Fruit fly (Drosophila melanogaster) whole organism, embryonic: ENCODE data around the gene kek6.

Experiments
- Adf1 ChIP-seq: fragments of 200-800 bp; sonication (Bioruptor generic); IDR thresholded peaks from 2 replicates; pipeline ENCODE4 v1.3.6; 2022; ENCODE audit warnings: missing biosample characterization, missing genetic modification characterization
- Aef1 ChIP-seq: fragments of 200-800 bp; sonication (Bioruptor generic); IDR thresholded peaks from 3 replicates; pipeline ENCODE4 v1.3.6; 2022; ENCODE audit warnings: missing biosample characterization, missing genetic modification characterization
- Blimp-1 ChIP-seq: fragments of 200-800 bp; sonication (Bioruptor generic); optimal IDR thresholded peaks from 3 replicates; lab custom pipeline; 2018; ENCODE audit warnings: missing biosample characterization, missing genetic modification characterization, mild to moderate bottlenecking, moderate library complexity, missing genetic modification reagents
- BtbVII ChIP-seq: fragments of 200-800 bp; sonication (Bioruptor generic); optimal IDR thresholded peaks from 3 replicates; lab custom pipeline; 2017; ENCODE audit warnings: missing biosample characterization, mild to moderate bottlenecking, missing genetic modification characterization
- CG1024 ChIP-seq: fragments of 200-800 bp; sonication (Bioruptor generic); IDR thresholded peaks from 2 replicates; pipeline ENCODE4 v1.3.6; 2022; ENCODE audit warnings: missing biosample characterization, missing genetic modification characterization
- CG12104 ChIP-seq: fragments of 200-800 bp; sonication (Bioruptor generic); optimal IDR thresholded peaks from 3 replicates; lab custom pipeline; 2016; ENCODE audit warnings: missing biosample characterization, missing genetic modification characterization
- CG12391 ChIP-seq: fragments of 200-800 bp; sonication (Bioruptor generic); optimal IDR thresholded peaks from 3 replicates; lab custom pipeline; 2018; ENCODE audit warnings: missing biosample characterization, mild to moderate bottlenecking, missing genetic modification characterization, moderate library complexity
- CG13287 ChIP-seq: fragments of 200-800 bp; sonication (Bioruptor generic); IDR thresholded peaks from 2 replicates; pipeline ENCODE4 v1.3.6; 2022; ENCODE audit warnings: missing biosample characterization, missing genetic modification characterization; ENCODE audit not compliant: partially characterized antibody
- CG13296 ChIP-seq: fragments of 200-800 bp; sonication (Bioruptor generic); optimal IDR thresholded peaks from 3 replicates; lab custom pipeline; 2018; ENCODE audit warnings: missing biosample characterization, mild to moderate bottlenecking, missing genetic modification characterization
- CG13775 ChIP-seq: fragments of 200-800 bp; sonication (Bioruptor generic); optimal IDR thresholded peaks from 3 replicates; lab custom pipeline; 2017; ENCODE audit warnings: missing biosample characterization, mild to moderate bottlenecking, missing genetic modification characterization
- CG14050 ChIP-seq: fragments of 200-800 bp; sonication (Bioruptor generic); IDR thresholded peaks from 3 replicates; pipeline ENCODE4 v1.3.6; 2022; ENCODE audit warnings: missing biosample characterization, missing genetic modification characterization
- CG14667 ChIP-seq: fragments of 200-800 bp; sonication (Bioruptor generic); IDR thresholded peaks from 2 replicates; pipeline ENCODE4 v1.3.6; 2022; ENCODE audit warnings: missing biosample characterization, missing genetic modification characterization
- CG15514 ChIP-seq: fragments of 200-800 bp; sonication (Bioruptor generic); optimal IDR thresholded peaks from 3 replicates; lab custom pipeline; 2017; ENCODE audit warnings: missing biosample characterization, missing genetic modification characterization, mild to moderate bottlenecking, moderate library complexity, missing genetic modification reagents
- CG17328 ChIP-seq: fragments of 200-800 bp; sonication (Bioruptor generic); IDR thresholded peaks from 2 replicates; pipeline ENCODE4 v1.3.6; 2022; ENCODE audit warnings: missing biosample characterization, missing genetic modification characterization
- CG18599 ChIP-seq: fragments of 200-800 bp; sonication (Bioruptor generic); optimal IDR thresholded peaks from 3 replicates; lab custom pipeline; 2017; ENCODE audit warnings: missing biosample characterization, missing genetic modification characterization, mild to moderate bottlenecking, moderate library complexity, missing genetic modification reagents
- CG2129 ChIP-seq: fragments of 200-800 bp; sonication (Bioruptor generic); IDR thresholded peaks from 2 replicates; pipeline ENCODE4 v1.3.6; 2022; ENCODE audit warnings: missing biosample characterization, missing genetic modification characterization; ENCODE audit not compliant: partially characterized antibody
- CG32532 ChIP-seq: fragments of 200-800 bp; sonication (Bioruptor generic); IDR thresholded peaks from 2 replicates; pipeline ENCODE4 v1.3.6; 2022; ENCODE audit warnings: missing biosample characterization, missing genetic modification characterization
- CG3995 ChIP-seq: fragments of 200-800 bp; sonication (Bioruptor generic); optimal IDR thresholded peaks from 3 replicates; lab custom pipeline; 2016; ENCODE audit warnings: missing biosample characterization, missing genetic modification characterization
- CG4328 ChIP-seq: fragments of 200-800 bp; sonication (Bioruptor generic); optimal IDR thresholded peaks from 3 replicates; lab custom pipeline; 2017; ENCODE audit warnings: missing biosample characterization, missing genetic modification reagents, missing genetic modification characterization
- CG4360 ChIP-seq: fragments of 200-800 bp; sonication (Bioruptor generic); IDR thresholded peaks from 2 replicates; pipeline ENCODE4 v1.3.6; 2022; ENCODE audit warnings: missing biosample characterization, missing genetic modification characterization
- CG4424 ChIP-seq: fragments of 200-800 bp; sonication (Bioruptor generic); optimal IDR thresholded peaks from 3 replicates; lab custom pipeline; 2016; ENCODE audit warnings: missing biosample characterization, missing genetic modification characterization
- CG7372 ChIP-seq: fragments of 200-800 bp; sonication (Bioruptor generic); IDR thresholded peaks from 2 replicates; pipeline ENCODE4 v1.3.6; 2022; ENCODE audit warnings: missing biosample characterization, missing genetic modification characterization
- CG7786 ChIP-seq: fragments of 200-800 bp; sonication (Bioruptor generic); optimal IDR thresholded peaks from 2 replicates; lab custom pipeline; 2016; ENCODE audit warnings: missing biosample characterization, missing genetic modification characterization
- CG9215 ChIP-seq: fragments of 200-800 bp; sonication (Bioruptor generic); IDR thresholded peaks from 2 replicates; pipeline ENCODE4 v1.3.6; 2022; ENCODE audit warnings: missing biosample characterization, missing genetic modification characterization
- D19B ChIP-seq: fragments of 200-800 bp; sonication (Bioruptor generic); optimal IDR thresholded peaks from 2 replicates; lab custom pipeline; 2017; ENCODE audit warnings: missing biosample characterization, mild to moderate bottlenecking, missing genetic modification characterization
- Dbx ChIP-seq: fragments of 200-800 bp; sonication (Bioruptor generic); IDR thresholded peaks from 3 replicates; pipeline ENCODE4 v1.3.6; 2022; ENCODE audit warnings: missing biosample characterization, missing genetic modification characterization
- E2f1 ChIP-seq: fragments of 200-800 bp; sonication (Bioruptor generic); IDR thresholded peaks from 2 replicates; pipeline ENCODE4 v1.3.6; 2022; ENCODE audit warnings: missing biosample characterization, missing genetic modification characterization
- Elba2 ChIP-seq: fragments of 200-800 bp; sonication (Bioruptor generic); optimal IDR thresholded peaks from 3 replicates; lab custom pipeline; 2016; ENCODE audit warnings: missing biosample characterization, missing genetic modification characterization
- Fer3 ChIP-seq: fragments of 200-800 bp; sonication (Bioruptor generic); optimal IDR thresholded peaks from 2 replicates; lab custom pipeline; 2018; ENCODE audit warnings: missing biosample characterization, mild to moderate bottlenecking, missing genetic modification characterization, moderate library complexity
- GATAe ChIP-seq: fragments of 200-800 bp; sonication (Bioruptor generic); conservative IDR thresholded peaks from 2 replicates; pipeline ENCODE4 v1.3.6; 2022; ENCODE audit warnings: missing biosample characterization, missing genetic modification characterization
- NC2α ChIP-seq: fragments of 200-800 bp; sonication (Bioruptor generic); optimal IDR thresholded peaks from 2 replicates; lab custom pipeline; 2016; ENCODE audit warnings: missing biosample characterization, missing genetic modification characterization
- Poxn ChIP-seq: fragments of 200-800 bp; sonication (Bioruptor generic); IDR thresholded peaks from 2 replicates; pipeline ENCODE4 v1.3.6; 2022; ENCODE audit warnings: missing biosample characterization, missing genetic modification characterization
- Six4 ChIP-seq: fragments of 200-800 bp; sonication (Bioruptor generic); optimal IDR thresholded peaks from 2 replicates; lab custom pipeline; 2016; ENCODE audit warnings: missing biosample characterization, missing genetic modification characterization
- al ChIP-seq: fragments of 200-800 bp; sonication (Bioruptor generic); IDR thresholded peaks from 2 replicates; pipeline ENCODE4 v1.3.6; 2022; ENCODE audit warnings: missing biosample characterization, missing genetic modification characterization
- ash1 ChIP-seq: fragments of 200-800 bp; sonication (Bioruptor generic); optimal IDR thresholded peaks from 2 replicates; lab custom pipeline; 2018; ENCODE audit warnings: missing biosample characterization, mild to moderate bottlenecking, missing genetic modification characterization
- bigmax ChIP-seq: fragments of 200-800 bp; sonication (Bioruptor generic); optimal IDR thresholded peaks from 2 replicates; lab custom pipeline; 2018; ENCODE audit warnings: missing biosample characterization, mild to moderate bottlenecking, missing genetic modification characterization
- br ChIP-seq: fragments of >200 bp; optimal IDR thresholded peaks from 2 replicates; lab custom pipeline; 2017
- chn ChIP-seq: fragments of 200-800 bp; sonication (Bioruptor generic); optimal IDR thresholded peaks from 2 replicates; lab custom pipeline; 2016; ENCODE audit warnings: missing biosample characterization, missing genetic modification characterization
- crc ChIP-seq: fragments of 200-800 bp; sonication (Bioruptor generic); optimal IDR thresholded peaks from 2 replicates; lab custom pipeline; 2016; ENCODE audit warnings: missing biosample characterization, missing genetic modification characterization
- disco-r ChIP-seq: fragments of 200-800 bp; sonication (Bioruptor generic); optimal IDR thresholded peaks from 2 replicates; lab custom pipeline; 2016; ENCODE audit warnings: missing biosample characterization, missing genetic modification characterization
- dpn ChIP-seq, 2 experiments: fragments of 200-800 bp; sonication (Bioruptor generic); optimal IDR thresholded peaks; 3 replicates each; lab custom pipeline; 2016; ENCODE audit warnings: missing biosample characterization in 2 of 2, missing genetic modification characterization in 2 of 2
- ewg ChIP-seq: fragments of 200-800 bp; sonication (Bioruptor generic); optimal IDR thresholded peaks from 3 replicates; lab custom pipeline; 2017; ENCODE audit warnings: mild to moderate bottlenecking, missing biosample characterization, missing genetic modification reagents, missing genetic modification characterization
- fu2 ChIP-seq: fragments of 200-800 bp; sonication (Bioruptor generic); optimal IDR thresholded peaks from 2 replicates; lab custom pipeline; 2016; ENCODE audit warnings: missing biosample characterization, missing genetic modification characterization
- gcm ChIP-seq: fragments of 200-800 bp; sonication (Bioruptor generic); optimal IDR thresholded peaks from 2 replicates; lab custom pipeline; 2019; ENCODE audit warnings: missing biosample characterization, mild to moderate bottlenecking, missing genetic modification characterization, moderate library complexity
- gro ChIP-seq: fragments of 200-800 bp; sonication (Bioruptor generic); optimal IDR thresholded peaks from 2 replicates; lab custom pipeline; 2016; ENCODE audit warnings: missing biosample characterization, missing genetic modification characterization
- pnt ChIP-seq: fragments of 200-800 bp; sonication (Bioruptor generic); optimal IDR thresholded peaks from 3 replicates; lab custom pipeline; 2016; ENCODE audit warnings: missing biosample characterization, missing genetic modification characterization
- row ChIP-seq: fragments of 200-800 bp; sonication (Bioruptor generic); IDR thresholded peaks from 3 replicates; pipeline ENCODE4 v1.3.6; 2022; ENCODE audit warnings: missing biosample characterization, missing genetic modification characterization
- sd ChIP-seq: fragments of 200-800 bp; sonication (Bioruptor generic); optimal IDR thresholded peaks from 3 replicates; lab custom pipeline; 2018; ENCODE audit warnings: missing biosample characterization, mild to moderate bottlenecking, missing genetic modification characterization, moderate library complexity
- sim ChIP-seq: fragments of 200-800 bp; sonication (Bioruptor generic); IDR thresholded peaks from 2 replicates; pipeline ENCODE4 v1.3.6; 2022; ENCODE audit warnings: missing biosample characterization, missing genetic modification characterization
- sob ChIP-seq: fragments of 200-800 bp; sonication (Bioruptor generic); IDR thresholded peaks from 2 replicates; pipeline ENCODE4 v1.3.6; 2022; ENCODE audit warnings: missing biosample characterization, missing genetic modification characterization
- tin ChIP-seq: fragments of 200-800 bp; sonication (Bioruptor generic); optimal IDR thresholded peaks from 3 replicates; lab custom pipeline; 2016; ENCODE audit warnings: missing biosample characterization, missing genetic modification characterization
- tup ChIP-seq: fragments of 200-800 bp; sonication (Bioruptor generic); optimal IDR thresholded peaks from 2 replicates; lab custom pipeline; 2016; ENCODE audit warnings: missing biosample characterization, mild to moderate bottlenecking, missing genetic modification characterization, moderate library complexity

Gene kek6

DNA sequence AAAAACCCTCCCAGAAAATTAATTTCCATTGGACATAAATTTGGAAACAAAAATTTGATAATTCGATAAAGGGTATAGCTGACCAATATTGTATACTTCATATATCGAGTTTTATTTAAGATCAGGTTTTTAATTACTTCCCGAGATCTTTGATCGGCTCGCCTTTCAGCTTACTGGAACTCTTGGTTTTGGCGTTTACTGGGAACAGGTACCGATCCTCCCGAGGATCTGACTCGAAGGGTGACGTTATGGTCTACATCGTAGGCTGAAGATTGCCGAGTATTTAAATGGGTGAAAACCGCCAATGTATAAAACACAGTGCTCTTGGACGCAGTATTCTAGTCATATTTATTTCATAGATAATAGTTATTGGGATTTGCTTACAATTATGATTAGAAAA is 86.3 kb downstream of the kek6 start, which contains the start of gene CG42693:
Gene CG42693, minus strand, starts transcription at position 101 of the 400 bp plus-strand sequence.
- TF ChIP-seq CG9215 (GFP tag; lab: Robert Waterston, UW), result no peak
- TF ChIP-seq fu2, result no peak
- TF ChIP-seq sim (GFP tag; lab: Robert Waterston, UW), result no peak
- no peak for TF ChIP-seq chn (GFP tag; lab: Kevin White, UChicago)
- no peak for TF ChIP-seq GATAe (GFP tag; lab: Robert Waterston, UW)
- TF ChIP-seq E2f1, result no peak
- TF ChIP-seq CG7372 (GFP tag; lab: Robert Waterston, UW), result no peak
- TF ChIP-seq dpn (GFP tag; optimal IDR thresholded peaks at IDR 0.05; lab: Kevin White, UChicago), result no peak
- no peak for TF ChIP-seq CG12104 (GFP tag; lab: Kevin White, UChicago)
- no peak for TF ChIP-seq D19B (GFP tag; lab: Kevin White, UChicago)
- TF ChIP-seq CG13775, result no peak
- TF ChIP-seq ewg, result no peak
- no peak for TF ChIP-seq bigmax
- no peak for TF ChIP-seq gcm (GFP tag; lab: Kevin White, UChicago)
- no peak for TF ChIP-seq Aef1

DNA sequence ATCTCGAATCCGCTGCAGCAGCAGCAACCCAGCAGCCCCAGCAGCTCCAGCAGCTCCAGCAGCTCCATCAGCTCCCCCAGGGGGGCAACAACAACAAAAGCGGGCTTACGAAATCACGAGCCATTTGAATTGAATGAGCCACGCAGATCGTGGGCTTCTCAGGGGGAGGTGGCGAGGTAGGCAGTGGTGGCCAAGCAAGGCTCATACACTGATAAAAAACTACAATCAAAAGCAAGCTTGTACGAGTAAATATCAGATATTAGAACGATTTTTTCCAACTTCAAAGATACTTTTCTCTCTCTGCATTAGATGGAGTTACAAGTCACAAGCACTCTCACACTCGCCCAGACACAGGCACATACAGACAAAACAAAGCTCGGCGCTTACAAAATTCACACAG is 87.2 kb downstream of the kek6 start:
- TF ChIP-seq sob (GFP tag; lab: Robert Waterston, UW) (peak; percentile 52; the same call in 1 of the 2 replicates), CG14050 (GFP tag; lab: Robert Waterston, UW) (0 out of 3 replicates have a peak, but pooled peaks have one; percentile 37), CG12391 (tag; lab: Kevin White, UChicago) (no peak), BtbVII (GFP tag; lab: Kevin White, UChicago) (no peak), crc (GFP tag; lab: Kevin White, UChicago) (no peak), CG4328 (GFP tag; lab: Kevin White, UChicago) (no peak), pnt (no peak), sd (tag; lab: Kevin White, UChicago) (no peak), Fer3 (tag; lab: Kevin White, UChicago) (peak; percentile 16), CG15514 (GFP tag; lab: Kevin White, UChicago) (no peak), tin (no peak), al (no peak), Elba2 (no peak), gro (GFP tag; lab: Kevin White, UChicago) (no peak), CG7786 (GFP tag; lab: Kevin White, UChicago) (no peak), Six4 (no peak), CG32532 (GFP tag; lab: Robert Waterston, UW) (peak; percentile 50; the same call in 1 of the 2 replicates), ash1 (no peak), Adf1 (GFP tag; lab: Robert Waterston, UW) (no peak), row (GFP tag; lab: Robert Waterston, UW) (peak; percentile 33), disco-r (no peak), CG3995 (GFP tag; lab: Kevin White, UChicago) (no peak), tup (no peak), CG18599 (GFP tag; lab: Kevin White, UChicago) (peak; percentile 33), CG4360 (GFP tag; lab: Robert Waterston, UW) (peak; percentile 75), CG4424 (GFP tag; lab: Kevin White, UChicago) (peak; percentile 43), CG17328 (GFP tag; lab: Robert Waterston, UW) (peak; percentile 17; the same call in 1 of the 2 replicates), NC2α (GFP tag; lab: Kevin White, UChicago) (no peak), Dbx (no peak), Blimp-1 (GFP tag; lab: Kevin White, UChicago) (peak; percentile 37), CG1024 (GFP tag; lab: Robert Waterston, UW) (peak; percentile 15; the same call in 1 of the 2 replicates), CG14667 (0 out of 2 replicates have a peak, but pooled peaks have one; percentile 6), br (lab: Kevin White, UChicago) (no peak), CG13296 (GFP tag; lab: Kevin White, UChicago) (peak; percentile 28), Poxn (GFP tag; lab: Robert Waterston, UW) (no peak), CG13287 (GFP tag; lab: Robert Waterston, UW) (no peak), CG2129 (GFP tag; lab: Robert Waterston, UW) (no peak)
